Worm (Caenorhabditis elegans): Measurements from ENCODE around the gene T26E4.9.

T26E4.9 gene

ce11 chrV:15773141-15773540 lies 29.4 kb downstream of the T26E4.9 start, which contains the start of gene nhr-60:
Gene nhr-60, minus strand, starts transcription at chrV:15773241.
- TF ChIP-seq peb-1 (tag; optimal IDR thresholded peaks at IDR 0.05) (no peak), sma-3 (GFP tag; optimal IDR thresholded peaks at IDR 0.05) (no peak), unc-55 (GFP tag; optimal IDR thresholded peaks at IDR 0.05) (no peak), lin-39 (tag; optimal IDR thresholded peaks at IDR 0.05) (no peak), nhr-6 (tag; optimal IDR thresholded peaks at IDR 0.05) (no peak), nhr-21 (tag; optimal IDR thresholded peaks at IDR 0.05) (no peak), crh-2 (tag; optimal IDR thresholded peaks at IDR 0.05) (no peak), unc-62 (GFP tag; optimal IDR thresholded peaks at IDR 0.05) (no peak)

- no peak for TF ChIP-seq lin-13 (GFP tag; optimal IDR thresholded peaks at IDR 0.05)
Observed at ce11 chrV:15769072-15769471, 33.5 kb downstream of the T26E4.9 start, which contains the start of gene F57A10.4. Gene F57A10.4, plus strand, starts transcription at chrV:15769438.

- TF ChIP-seq nhr-10 (tag; optimal IDR thresholded peaks at IDR 0.05): peak; percentile 81
- peak; percentile 60 for TF ChIP-seq ceh-16 (tag; optimal IDR thresholded peaks at IDR 0.05)
- TF ChIP-seq nhr-237 (tag; optimal IDR thresholded peaks at IDR 0.05): peak; percentile 80
- peak; percentile 78 for TF ChIP-seq nhr-129 (tag; optimal IDR thresholded peaks at IDR 0.05)
- TF ChIP-seq nhr-21 (tag; optimal IDR thresholded peaks at IDR 0.05): peak; percentile 87
- TF ChIP-seq Y55F3AM.14 (GFP tag; optimal IDR thresholded peaks at IDR 0.05): peak; percentile 37
- TF ChIP-seq skn-1 (tag; optimal IDR thresholded peaks at IDR 0.05): no peak
- TF ChIP-seq zag-1 (tag; optimal IDR thresholded peaks at IDR 0.05): peak; percentile 67
- TF ChIP-seq ztf-1 (GFP tag; conservative IDR thresholded peaks at IDR 0.05): no peak
- peak; percentile 41 for TF ChIP-seq dmd-4 (tag; optimal IDR thresholded peaks at IDR 0.05)
- TF ChIP-seq ztf-4 (tag; optimal IDR thresholded peaks at IDR 0.05): peak; percentile 84
- no peak for TF ChIP-seq lin-39 (tag; optimal IDR thresholded peaks at IDR 0.05)
- peak; percentile 33 for TF ChIP-seq unc-62 (GFP tag; optimal IDR thresholded peaks at IDR 0.05)
- peak; percentile 84 for TF ChIP-seq nhr-6 (tag; optimal IDR thresholded peaks at IDR 0.05)
- TF ChIP-seq ZK546.5 (tag; optimal IDR thresholded peaks at IDR 0.05): no peak
- TF ChIP-seq crh-2 (tag; optimal IDR thresholded peaks at IDR 0.05): peak; percentile 94
- peak; percentile 91 for TF ChIP-seq F13H6.1 (tag; optimal IDR thresholded peaks at IDR 0.05)
- peak; percentile 92 for TF ChIP-seq lin-13 (GFP tag; optimal IDR thresholded peaks at IDR 0.05)
- TF ChIP-seq sma-3 (GFP tag; optimal IDR thresholded peaks at IDR 0.05): peak; percentile 92
- no peak for TF ChIP-seq alr-1 (tag; optimal IDR thresholded peaks at IDR 0.05)
- peak; percentile 9 for TF ChIP-seq blmp-1 (tag; optimal IDR thresholded peaks at IDR 0.05; ENCODE audit: insufficient read depth)
- peak; percentile 92 for TF ChIP-seq egl-27 (tag; optimal IDR thresholded peaks at IDR 0.05)
- TF ChIP-seq ama-1 (optimal IDR thresholded peaks at IDR 0.05): peak; percentile 60
- TF ChIP-seq gmeb-1 (tag; optimal IDR thresholded peaks at IDR 0.05): peak; percentile 99
- peak; percentile 90 for TF ChIP-seq mab-5 (tag; optimal IDR thresholded peaks at IDR 0.05)
- TF ChIP-seq ztf-11 (tag; optimal IDR thresholded peaks at IDR 0.05): no peak
- no peak for TF ChIP-seq mbf-1 (tag; optimal IDR thresholded peaks at IDR 0.05)
- peak; percentile 72 for TF ChIP-seq R02D3.7 (tag; optimal IDR thresholded peaks at IDR 0.05)
- TF ChIP-seq lin-11 (tag; optimal IDR thresholded peaks at IDR 0.05): peak; percentile 64
- TF ChIP-seq fos-1 (tag; optimal IDR thresholded peaks at IDR 0.05): peak; percentile 57
- no peak for TF ChIP-seq elt-1 (tag; optimal IDR thresholded peaks at IDR 0.05)
- TF ChIP-seq mdl-1 (tag; optimal IDR thresholded peaks at IDR 0.05): peak in 1 of 2 experiments; percentile 19
- TF ChIP-seq nhr-77 (tag; optimal IDR thresholded peaks at IDR 0.05): peak; percentile 68
- TF ChIP-seq unc-55 (GFP tag; optimal IDR thresholded peaks at IDR 0.05): peak; percentile 94
- TF ChIP-seq nhr-25 (tag; optimal IDR thresholded peaks at IDR 0.05): peak; percentile 92
- no peak for TF ChIP-seq peb-1 (tag; optimal IDR thresholded peaks at IDR 0.05)
- TF ChIP-seq sem-4 (tag; optimal IDR thresholded peaks at IDR 0.05): peak; percentile 83
- peak; percentile 96 for TF ChIP-seq C34F6.9 (tag; optimal IDR thresholded peaks at IDR 0.05)
- TF ChIP-seq nhr-12 (tag; optimal IDR thresholded peaks at IDR 0.05): no peak
- no peak for TF ChIP-seq aly-2 (tag; optimal IDR thresholded peaks at IDR 0.05)
- no peak for TF ChIP-seq elt-3 (tag; optimal IDR thresholded peaks at IDR 0.05)
- TF ChIP-seq sma-9 (GFP tag; optimal IDR thresholded peaks at IDR 0.05): peak; percentile 95
- no peak for TF ChIP-seq sma-9 (tag; optimal IDR thresholded peaks at IDR 0.05)
- TF ChIP-seq ceh-82 (tag; optimal IDR thresholded peaks at IDR 0.05): peak; percentile 78
- peak; percentile 87 for TF ChIP-seq snpc-4 (tag; optimal IDR thresholded peaks at IDR 0.05)
- no peak for TF ChIP-seq nhr-23 (tag; optimal IDR thresholded peaks at IDR 0.05)
- peak; percentile 92 to 96 for TF ChIP-seq lsy-2 (tag; optimal IDR thresholded peaks at IDR 0.05)
- no peak for TF ChIP-seq nhr-11 (tag; optimal IDR thresholded peaks at IDR 0.05)
- TF ChIP-seq unc-39 (tag; optimal IDR thresholded peaks at IDR 0.05): no peak
Observed at ce11 chrV:15766122-15766594, 36.4 kb downstream of the T26E4.9 start, which contains the start of the genes haf-3 and F57A10.2. Gene haf-3, minus strand, starts transcription at chrV:15766172. Gene F57A10.2, plus strand, starts transcription at chrV:15766575.
